Worm (Caenorhabditis elegans): ENCODE results near the gene B0034.7.

DNA sequence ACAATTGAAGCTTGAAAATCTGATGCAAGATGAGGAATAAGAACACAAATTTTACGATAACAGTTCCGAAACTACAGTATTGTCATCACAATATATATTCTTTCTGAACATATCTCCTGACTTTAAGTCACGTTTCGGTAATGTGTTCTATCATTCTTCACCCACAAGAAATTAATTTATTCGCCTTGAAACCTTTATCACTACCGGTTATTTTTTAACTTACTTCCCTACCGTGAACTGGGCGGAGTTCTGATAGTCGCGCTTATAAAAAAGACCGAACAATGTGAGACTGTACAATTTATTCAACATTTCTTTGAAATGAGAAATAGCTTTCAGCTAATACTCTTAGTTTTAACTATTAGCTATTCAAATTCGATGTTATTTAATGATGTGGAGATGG is 49.1 kb downstream of the B0034.7 start, which contains the start of gene ins-20:
- TF ChIP-seq nhr-76 (tag; optimal IDR thresholded peaks at IDR 0.05): no peak
- TF ChIP-seq ama-1 (optimal IDR thresholded peaks at IDR 0.05): no peak
- no peak for TF ChIP-seq ztf-4 (tag; optimal IDR thresholded peaks at IDR 0.05)
- no peak for TF ChIP-seq elt-1 (tag; optimal IDR thresholded peaks at IDR 0.05)
- TF ChIP-seq aly-2 (tag; optimal IDR thresholded peaks at IDR 0.05): no peak
- TF ChIP-seq lin-39 (tag; optimal IDR thresholded peaks at IDR 0.05): no peak
